Worm (Caenorhabditis elegans) whole organism, L4 larva: ENCODE results near the gene ZK930.6.

Source experiments
- F49E8.2 ChIP-seq: sonication (generic microtip); optimal IDR thresholded peaks from 2 replicates; lab custom pipeline; 2016; ENCODE audit warnings: missing compliant biosample characterization, mild to moderate bottlenecking, missing genetic modification characterization, borderline replicate concordance
- Y75B8A.6 ChIP-seq: fragments of 200-800 bp; sonication (Bioruptor generic); IDR thresholded peaks from 2 replicates; pipeline ENCODE4 v1.3.6; 2022; ENCODE audit warnings: missing genetic modification reagents, missing genetic modification characterization, missing compliant biosample characterization
- ces-1 ChIP-seq: fragments of 150-350 bp; sonication (generic microtip); optimal IDR thresholded peaks from 4 replicates; lab custom pipeline; 2014; ENCODE audit warnings: missing biosample characterization, missing genetic modification reagents, missing genetic modification characterization
- lin-13 ChIP-seq: fragments of 150-350 bp; optimal IDR thresholded peaks from 2 replicates; lab custom pipeline; 2014; ENCODE audit warnings: missing biosample characterization, missing genetic modification reagents, missing genetic modification characterization
- lin-39 ChIP-seq: fragments of 150-350 bp; optimal IDR thresholded peaks from 2 replicates; lab custom pipeline; 2014; ENCODE audit warnings: missing biosample characterization, missing genetic modification reagents, missing genetic modification characterization
- mes-2 ChIP-seq: sonication (generic microtip); optimal IDR thresholded peaks from 2 replicates; lab custom pipeline; 2016; ENCODE audit warnings: missing genotype, mild to moderate bottlenecking, missing genetic modification characterization, missing compliant biosample characterization; ENCODE audit not compliant: poor library complexity, severe bottlenecking
- nhr-10 ChIP-seq: fragments of 150-350 bp; optimal IDR thresholded peaks from 2 replicates; lab custom pipeline; 2014; ENCODE audit warnings: missing biosample characterization, missing genetic modification characterization
- nhr-11 ChIP-seq: fragments of 150-350 bp; optimal IDR thresholded peaks from 2 replicates; lab custom pipeline; 2014; ENCODE audit warnings: missing biosample characterization, missing genetic modification characterization
- nhr-237 ChIP-seq: sonication (generic microtip); optimal IDR thresholded peaks from 2 replicates; lab custom pipeline; 2017; ENCODE audit warnings: missing biosample characterization, missing genetic modification characterization
- nhr-77 ChIP-seq: fragments of 150-350 bp; optimal IDR thresholded peaks from 2 replicates; lab custom pipeline; 2014; ENCODE audit warnings: missing biosample characterization, missing genetic modification characterization
- pha-4 ChIP-seq, 2 experiments: fragments of 150-350 bp in 1 of 2; fragments of 200-800 bp in 1 of 2; sonication (Bioruptor generic) in 1 of 2; IDR thresholded peaks in 1 of 2; optimal IDR thresholded peaks in 1 of 2; 2 replicates each; pipeline versions ENCODE4 v1.3.6 to Lab custom; 2014 to 2022; ENCODE audit warnings: missing genetic modification characterization in 2 of 2, missing genetic modification reagents in 2 of 2, missing biosample characterization in 1 of 2, missing compliant biosample characterization in 1 of 2
- rbr-2 ChIP-seq: sonication (generic microtip); optimal IDR thresholded peaks from 2 replicates; lab custom pipeline; 2016; ENCODE audit warnings: missing genotype, missing genetic modification characterization, missing compliant biosample characterization
- skn-1 ChIP-seq: fragments of 150-350 bp; optimal IDR thresholded peaks from 2 replicates; lab custom pipeline; 2014; ENCODE audit warnings: missing biosample characterization, missing genetic modification characterization
- unc-39 ChIP-seq: sonication (generic microtip); optimal IDR thresholded peaks from 2 replicates; lab custom pipeline; 2017; ENCODE audit warnings: missing biosample characterization, missing genetic modification characterization

DNA sequence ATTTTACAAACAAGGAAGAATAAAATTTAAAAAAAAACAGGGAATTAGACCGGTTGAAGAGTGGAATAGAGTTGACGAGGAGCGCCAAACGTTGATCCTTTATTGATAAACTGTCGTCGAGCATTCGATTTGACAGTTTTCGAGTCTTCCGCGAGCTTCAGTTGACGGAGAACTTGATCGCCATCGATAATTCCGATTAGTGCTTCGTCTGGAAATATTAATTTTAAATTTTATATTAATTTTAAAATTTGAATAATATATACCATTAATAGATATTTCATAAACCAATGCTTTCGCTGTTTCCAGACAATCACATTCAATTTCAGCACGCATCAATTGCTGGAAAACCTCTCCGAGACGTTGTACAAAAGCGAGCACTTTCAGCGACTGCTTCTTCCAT is 18.1 kb upstream of the ZK930.6 start, which contains the start of gene K12D12.4:
- TF ChIP-seq mes-2 (no peak), unc-39 (tag; lab: Kevin White, UChicago) (no peak), lin-13 (GFP tag; lab: Kevin White, UChicago) (no peak), F49E8.2 (tag; lab: Kevin White, UChicago) (no peak), lin-39 (tag; lab: Kevin White, UChicago) (no peak), nhr-237 (tag; lab: Kevin White, UChicago) (no peak), ces-1 (GFP tag; lab: Kevin White, UChicago) (no peak), nhr-77 (tag; lab: Kevin White, UChicago) (no peak), nhr-10 (tag; lab: Kevin White, UChicago) (no peak), pha-4 (GFP tag; IDR thresholded peaks at IDR 0.05; lab: Robert Waterston, UW) (no peak), pha-4 (tag; optimal IDR thresholded peaks at IDR 0.05; lab: Kevin White, UChicago) (no peak), skn-1 (no peak), rbr-2 (tag; lab: Kevin White, UChicago) (no peak), nhr-11 (tag; lab: Kevin White, UChicago) (no peak), Y75B8A.6 (no peak)
